Fruit fly (Drosophila melanogaster) whole organism, embryonic: ENCODE measurements around the gene Sgt1.

Experiments
- hb ChIP-seq: fragments of 200-800 bp; sonication (Bioruptor generic); IDR thresholded peaks from 3 replicates; pipeline ENCODE4 v1.3.6; 2022; ENCODE audit warnings: missing biosample characterization, missing genetic modification characterization; ENCODE audit not compliant: partially characterized antibody
- nmo ChIP-seq: fragments of 200-800 bp; sonication (Bioruptor generic); optimal IDR thresholded peaks from 2 replicates; lab custom pipeline; 2018; ENCODE audit warnings: missing biosample characterization, mild to moderate bottlenecking, missing genetic modification characterization, moderate library complexity

DNA sequence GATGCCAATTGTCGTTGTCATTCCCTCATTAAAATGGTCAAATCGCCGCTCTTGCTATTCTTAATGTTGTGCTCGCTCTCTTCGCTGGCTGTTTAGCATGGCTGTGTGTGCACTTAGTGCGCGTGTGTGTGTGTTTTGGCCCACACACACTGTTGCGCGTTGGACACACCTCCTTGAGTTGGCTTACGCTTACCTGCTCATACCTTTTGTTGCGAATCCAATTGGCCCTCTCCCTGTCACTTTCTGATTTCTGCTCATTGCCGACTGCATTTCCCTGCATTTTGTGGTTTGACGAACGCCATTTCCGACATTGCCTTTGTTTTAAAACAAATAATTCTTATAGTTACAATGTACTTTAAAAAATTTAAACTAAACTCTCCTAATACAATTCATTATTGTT, 29.9 kb upstream of the Sgt1 start:
- no peak for TF ChIP-seq nmo (GFP tag; lab: Kevin White, UChicago)
- TF ChIP-seq hb (GFP tag; lab: Robert Waterston, UW), result no peak
